Worm (Caenorhabditis elegans): Measurements from ENCODE around the gene C30G12.1.

The C30G12.1 gene

DNA sequence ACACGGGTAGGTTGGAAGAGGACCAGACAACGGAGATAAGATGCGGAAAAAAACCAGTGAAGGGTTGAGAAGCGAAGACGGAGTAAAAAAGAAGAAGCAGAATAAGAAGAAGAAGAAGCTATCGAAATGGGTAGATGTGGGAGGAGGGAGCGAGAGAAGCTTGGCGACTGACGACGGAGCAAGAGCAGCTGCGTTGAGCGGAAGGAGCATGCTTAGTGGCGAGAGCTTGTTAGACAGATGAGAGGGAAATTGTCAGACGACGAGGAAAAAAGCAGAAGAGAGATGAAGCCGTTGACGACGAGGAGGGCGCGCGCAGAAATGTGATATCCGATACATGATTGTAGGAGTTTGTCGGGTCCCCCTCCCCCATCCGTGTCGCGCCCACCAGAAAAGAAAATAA lies 27.9 kb downstream of the C30G12.1 start (continued):
- TF ChIP-seq isw-1 (GFP tag; IDR thresholded peaks at IDR 0.05) = peak; percentile 50
- TF ChIP-seq F16B12.6 (tag; optimal IDR thresholded peaks at IDR 0.05) = no peak
- TF ChIP-seq unc-130 (tag; optimal IDR thresholded peaks at IDR 0.05) = no peak
- TF ChIP-seq lin-35 (GFP tag; optimal IDR thresholded peaks at IDR 0.05) = peak in 1 of 2 experiments; percentile 10
- no peak for TF ChIP-seq nhr-76 (tag; optimal IDR thresholded peaks at IDR 0.05)
- TF ChIP-seq sptf-1 (tag; optimal IDR thresholded peaks at IDR 0.05) = no peak
- TF ChIP-seq unc-86 (tag; optimal IDR thresholded peaks at IDR 0.05) = peak; percentile 63
- no peak for TF ChIP-seq pqm-1 (tag; optimal IDR thresholded peaks at IDR 0.05)
- no peak for TF ChIP-seq blmp-1 (tag; optimal IDR thresholded peaks at IDR 0.05)
- peak; percentile 50 to 68 (median 57) for TF ChIP-seq ceh-82 (tag; optimal IDR thresholded peaks at IDR 0.05)
- no peak for TF ChIP-seq ceh-8 (GFP tag; optimal IDR thresholded peaks at IDR 0.05)
- TF ChIP-seq dpl-1 (GFP tag; optimal IDR thresholded peaks at IDR 0.05) = peak in 1 of 3 experiments; percentile 22
- no peak for TF ChIP-seq lin-13 (GFP tag; optimal IDR thresholded peaks at IDR 0.05)
- peak; percentile 43 for TF ChIP-seq xbp-1 (tag; optimal IDR thresholded peaks at IDR 0.05)
- TF ChIP-seq fkh-10 (GFP tag; optimal IDR thresholded peaks at IDR 0.05) = peak; percentile 59
- TF ChIP-seq lin-39 (tag; optimal IDR thresholded peaks at IDR 0.05) = no peak
- no peak for TF ChIP-seq nhr-90 (tag; optimal IDR thresholded peaks at IDR 0.05; ENCODE audit: poor library complexity)
- TF ChIP-seq egl-13 (tag; optimal IDR thresholded peaks at IDR 0.05) = peak; percentile 17
- peak in 1 of 2 experiments; percentile 4 for TF ChIP-seq ztf-11 (tag; optimal IDR thresholded peaks at IDR 0.05)
- no peak for TF ChIP-seq ces-1 (GFP tag; optimal IDR thresholded peaks at IDR 0.05)
- TF ChIP-seq ztf-4 (tag; optimal IDR thresholded peaks at IDR 0.05) = peak; percentile 50
- peak; percentile 27 to 30 for TF ChIP-seq efl-1 (optimal IDR thresholded peaks at IDR 0.05)
- no peak for TF ChIP-seq efl-1 (GFP tag; optimal IDR thresholded peaks at IDR 0.05 in 1 of 2)
- TF ChIP-seq hlh-17 (GFP tag; optimal IDR thresholded peaks at IDR 0.05; ENCODE audit: borderline replicate concordance) = no peak
- TF ChIP-seq nhr-20 (tag; optimal IDR thresholded peaks at IDR 0.05) = peak; percentile 35
- TF ChIP-seq lsy-2 (tag; optimal IDR thresholded peaks at IDR 0.05) = peak in 1 of 2 experiments; percentile 62

ce11 chrII:7331224-7331623 lies 32.1 kb downstream of the C30G12.1 start, which contains the start of gene npax-1:
Gene npax-1, minus strand, starts transcription at chrII:7331324.
- TF ChIP-seq xbp-1 (tag; optimal IDR thresholded peaks at IDR 0.05) (no peak), nhr-20 (tag; optimal IDR thresholded peaks at IDR 0.05) (no peak), ceh-82 (tag; optimal IDR thresholded peaks at IDR 0.05) (no peak), ceh-8 (GFP tag; optimal IDR thresholded peaks at IDR 0.05) (no peak), ces-1 (GFP tag; optimal IDR thresholded peaks at IDR 0.05) (no peak), zip-4 (GFP tag; optimal IDR thresholded peaks at IDR 0.05) (no peak), lin-13 (GFP tag; optimal IDR thresholded peaks at IDR 0.05) (no peak), elt-3 (tag; optimal IDR thresholded peaks at IDR 0.05) (no peak), mdl-1 (tag; optimal IDR thresholded peaks at IDR 0.05) (no peak), efl-1 (optimal IDR thresholded peaks at IDR 0.05) (no peak), efl-1 (GFP tag; optimal IDR thresholded peaks at IDR 0.05 in 1 of 2) (no peak), sox-4 (tag; optimal IDR thresholded peaks at IDR 0.05) (no peak), blmp-1 (tag; optimal IDR thresholded peaks at IDR 0.05) (no peak), sptf-1 (tag; optimal IDR thresholded peaks at IDR 0.05) (no peak), irx-1 (tag; optimal IDR thresholded peaks at IDR 0.05) (no peak), unc-62 (GFP tag; optimal IDR thresholded peaks at IDR 0.05) (no peak), elt-2 (tag; optimal IDR thresholded peaks at IDR 0.05) (no peak)

- no peak for TF ChIP-seq nhr-12 (tag; optimal IDR thresholded peaks at IDR 0.05)
- TF ChIP-seq swsn-7 (tag; optimal IDR thresholded peaks at IDR 0.05) = peak; percentile 63
- TF ChIP-seq mdl-1 (tag; optimal IDR thresholded peaks at IDR 0.05) = peak in 1 of 2 experiments; percentile 94
- TF ChIP-seq sup-37 (GFP tag; optimal IDR thresholded peaks at IDR 0.05) = no peak
- TF ChIP-seq fkh-4 (tag; optimal IDR thresholded peaks at IDR 0.05; ENCODE audit: borderline replicate concordance) = peak; percentile 47
- no peak for TF ChIP-seq aha-1 (tag; optimal IDR thresholded peaks at IDR 0.05)
- no peak for TF ChIP-seq alr-1 (tag; optimal IDR thresholded peaks at IDR 0.05; ENCODE audit: borderline replicate concordance)
- peak; percentile 57 for TF ChIP-seq C16A3.4 (tag; optimal IDR thresholded peaks at IDR 0.05)
- TF ChIP-seq zag-1 (tag; optimal IDR thresholded peaks at IDR 0.05) = no peak
- TF ChIP-seq ztf-11 (tag; optimal IDR thresholded peaks at IDR 0.05) = no peak
- peak; percentile 57 for TF ChIP-seq jun-1 (tag; optimal IDR thresholded peaks at IDR 0.05)
- TF ChIP-seq grh-1 (GFP tag; IDR thresholded peaks at IDR 0.05) = peak; percentile 72
- TF ChIP-seq egl-13 (tag; optimal IDR thresholded peaks at IDR 0.05) = no peak
- no peak for TF ChIP-seq ces-1 (GFP tag; optimal IDR thresholded peaks at IDR 0.05)
- no peak for TF ChIP-seq unc-86 (tag; optimal IDR thresholded peaks at IDR 0.05)
- TF ChIP-seq xbp-1 (tag; optimal IDR thresholded peaks at IDR 0.05) = peak; percentile 74
- TF ChIP-seq unc-130 (tag; optimal IDR thresholded peaks at IDR 0.05) = peak; percentile 84
- TF ChIP-seq unc-30 (tag; optimal IDR thresholded peaks at IDR 0.05) = no peak
- peak; percentile 82 for TF ChIP-seq nhr-47 (tag; optimal IDR thresholded peaks at IDR 0.05)
- peak; percentile 36 for TF ChIP-seq sox-4 (tag; optimal IDR thresholded peaks at IDR 0.05)
- TF ChIP-seq nhr-76 (tag; optimal IDR thresholded peaks at IDR 0.05) = no peak
- peak; percentile 68 for TF ChIP-seq ztf-4 (tag; optimal IDR thresholded peaks at IDR 0.05)
- no peak for TF ChIP-seq unc-62 (GFP tag; optimal IDR thresholded peaks at IDR 0.05)
- TF ChIP-seq isw-1 (GFP tag; IDR thresholded peaks at IDR 0.05) = 0 out of 2 replicates have a peak, but pooled peaks have one; percentile 7
- TF ChIP-seq hpl-2 (GFP tag; optimal IDR thresholded peaks at IDR 0.05) = no peak
- no peak for TF ChIP-seq mef-2 (tag; optimal IDR thresholded peaks at IDR 0.05)
These were observed 38.3 kb downstream of the C30G12.1 start for ce11 chrII:7337469-7337893.
